Worm (Caenorhabditis elegans) whole organism, L1 larva: ENCODE measurements around the gene ssr-2.

Source experiments
- C16A3.4 ChIP-seq: fragments of 150-350 bp; optimal IDR thresholded peaks from 2 replicates; lab custom pipeline; 2014; ENCODE audit warnings: missing biosample characterization, missing genetic modification characterization
- Y116A8C.19 ChIP-seq: sonication (generic microtip); optimal IDR thresholded peaks from 2 replicates; lab custom pipeline; 2016; ENCODE audit warnings: missing compliant biosample characterization, missing genetic modification characterization, borderline replicate concordance
- aha-1 ChIP-seq: fragments of 150-350 bp; optimal IDR thresholded peaks from 2 replicates; lab custom pipeline; 2014; ENCODE audit warnings: missing biosample characterization, missing genetic modification characterization
- aly-2 ChIP-seq: fragments of 150-350 bp; optimal IDR thresholded peaks from 2 replicates; lab custom pipeline; 2014; ENCODE audit warnings: missing biosample characterization, missing genetic modification characterization
- blmp-1 ChIP-seq: fragments of 150-350 bp; optimal IDR thresholded peaks from 2 replicates; lab custom pipeline; 2014; ENCODE audit warnings: missing biosample characterization, missing genetic modification characterization
- ceh-63 ChIP-seq: fragments of 200-800 bp; sonication (Bioruptor generic); optimal IDR thresholded peaks from 2 replicates; lab custom pipeline; 2018; ENCODE audit warnings: mild to moderate bottlenecking, missing genetic modification characterization, missing compliant biosample characterization
- ceh-88 ChIP-seq: fragments of 200-800 bp; sonication (Bioruptor generic); IDR thresholded peaks from 2 replicates; pipeline ENCODE4 v1.3.6; 2022; ENCODE audit warnings: missing genetic modification characterization, missing compliant biosample characterization
- ceh-90 ChIP-seq: sonication (generic microtip); optimal IDR thresholded peaks from 2 replicates; lab custom pipeline; 2016; ENCODE audit warnings: missing genetic modification characterization, missing compliant biosample characterization
- ces-1 ChIP-seq: fragments of 150-350 bp; optimal IDR thresholded peaks from 2 replicates; lab custom pipeline; 2014; ENCODE audit warnings: missing biosample characterization, missing genetic modification reagents, missing genetic modification characterization
- dpl-1 ChIP-seq, 3 experiments: fragments of 150-350 bp in 2 of 3; sonication (generic microtip) in 1 of 3; optimal IDR thresholded peaks; 2 replicates each; lab custom pipeline; 2014 to 2017; ENCODE audit warnings: missing biosample characterization in 3 of 3, missing genetic modification characterization in 3 of 3, missing genetic modification reagents in 3 of 3
- efl-1 ChIP-seq, 4 experiments: fragments of 150-350 bp; optimal IDR thresholded peaks in 3 of 4; peaks in 1 of 4; 1 replicate in 1 of 4; 2 replicates in 3 of 4; lab custom pipeline; 2014; ENCODE audit warnings: missing biosample characterization in 2 of 4, missing genetic modification characterization in 2 of 4, missing genetic modification reagents in 2 of 4
- efl-3 ChIP-seq: fragments of 200-800 bp; sonication (Bioruptor generic); optimal IDR thresholded peaks from 2 replicates; lab custom pipeline; 2018; ENCODE audit warnings: mild to moderate bottlenecking, missing genetic modification characterization, missing compliant biosample characterization
- egl-27 ChIP-seq, 2 experiments: fragments of 150-350 bp in 1 of 2; sonication (generic microtip); optimal IDR thresholded peaks; 3 replicates each; lab custom pipeline; 2017 to 2018; ENCODE audit warnings: missing biosample characterization in 2 of 2, missing genetic modification characterization in 2 of 2, missing genetic modification reagents in 2 of 2
- elt-2 ChIP-seq: sonication (generic microtip); optimal IDR thresholded peaks from 2 replicates; lab custom pipeline; 2016; ENCODE audit warnings: missing genetic modification characterization, mild to moderate bottlenecking, inconsistent platforms, missing compliant biosample characterization, missing genetic modification reagents
- elt-3 ChIP-seq, 6 experiments: fragments of 150-350 bp in 1 of 6; sonication (generic microtip); optimal IDR thresholded peaks; 2 replicates each; lab custom pipeline; 2017 to 2018; ENCODE audit warnings: missing biosample characterization in 6 of 6, missing genetic modification characterization in 6 of 6, inconsistent platforms in 1 of 6
- fkh-4 ChIP-seq: sonication (generic microtip); optimal IDR thresholded peaks from 2 replicates; lab custom pipeline; 2016; ENCODE audit warnings: missing compliant biosample characterization, missing genetic modification characterization, borderline replicate concordance
- fos-1 ChIP-seq: fragments of 150-350 bp; optimal IDR thresholded peaks from 2 replicates; lab custom pipeline; 2014; ENCODE audit warnings: missing biosample characterization, missing genetic modification characterization
- hpl-2 ChIP-seq: fragments of 150-350 bp; optimal IDR thresholded peaks from 2 replicates; lab custom pipeline; 2014; ENCODE audit warnings: missing biosample characterization, missing genetic modification reagents, missing genetic modification characterization
- irx-1 ChIP-seq: sonication (generic microtip); optimal IDR thresholded peaks from 2 replicates; lab custom pipeline; 2016; ENCODE audit warnings: missing genetic modification characterization, missing compliant biosample characterization
- jun-1 ChIP-seq: fragments of 150-350 bp; optimal IDR thresholded peaks from 2 replicates; lab custom pipeline; 2014; ENCODE audit warnings: missing biosample characterization, missing genetic modification reagents, missing genetic modification characterization
- lin-14 ChIP-seq: fragments of 200-800 bp; sonication (Bioruptor generic); optimal IDR thresholded peaks from 2 replicates; lab custom pipeline; 2018; ENCODE audit warnings: mild to moderate bottlenecking, missing genetic modification characterization, moderate library complexity, missing compliant biosample characterization
- lin-15B ChIP-seq: fragments of 150-350 bp; sonication (generic microtip); optimal IDR thresholded peaks from 3 replicates; lab custom pipeline; 2014; ENCODE audit warnings: missing biosample characterization, missing genetic modification characterization
- lin-39 ChIP-seq: fragments of 150-350 bp; optimal IDR thresholded peaks from 2 replicates; lab custom pipeline; 2014; ENCODE audit warnings: missing biosample characterization, missing genetic modification reagents, missing genetic modification characterization
- mdl-1 ChIP-seq, 2 experiments: fragments of 150-350 bp; optimal IDR thresholded peaks; 2 replicates each; lab custom pipeline; 2014 to 2017; ENCODE audit warnings: missing biosample characterization in 2 of 2, missing genetic modification characterization in 2 of 2, inconsistent platforms in 1 of 2
- mep-1 ChIP-seq: fragments of 150-350 bp; optimal IDR thresholded peaks from 2 replicates; lab custom pipeline; 2014; ENCODE audit warnings: missing biosample characterization, missing genetic modification characterization
- nhr-47 ChIP-seq: sonication (generic microtip); optimal IDR thresholded peaks from 2 replicates; lab custom pipeline; 2016; ENCODE audit warnings: mild to moderate bottlenecking, missing genetic modification characterization, moderate library complexity, missing compliant biosample characterization
- nhr-71 ChIP-seq: sonication (generic microtip); optimal IDR thresholded peaks from 2 replicates; lab custom pipeline; 2016; ENCODE audit warnings: mild to moderate bottlenecking, missing genetic modification characterization, moderate library complexity, missing compliant biosample characterization
- nhr-76 ChIP-seq: sonication (generic microtip); optimal IDR thresholded peaks from 2 replicates; lab custom pipeline; 2017; ENCODE audit warnings: missing biosample characterization, missing genetic modification characterization
- nhr-85 ChIP-seq: sonication (generic microtip); peaks from one replicate; lab custom pipeline; 2016; ENCODE audit warnings: missing genetic modification characterization, inconsistent platforms, missing compliant biosample characterization
- nhr-90 ChIP-seq: sonication (generic microtip); optimal IDR thresholded peaks from 2 replicates; lab custom pipeline; 2016; ENCODE audit warnings: mild to moderate bottlenecking, missing genetic modification characterization, missing compliant biosample characterization; ENCODE audit not compliant: poor library complexity
- pax-3 ChIP-seq: fragments of 200-800 bp; sonication (Bioruptor generic); optimal IDR thresholded peaks from 2 replicates; lab custom pipeline; 2018; ENCODE audit warnings: mild to moderate bottlenecking, missing genetic modification characterization, moderate library complexity, missing compliant biosample characterization
- skn-1 ChIP-seq: fragments of 150-350 bp; optimal IDR thresholded peaks from 2 replicates; lab custom pipeline; 2014; ENCODE audit warnings: missing biosample characterization, missing genetic modification characterization
- snpc-4 ChIP-seq: fragments of 150-350 bp; optimal IDR thresholded peaks from 2 replicates; lab custom pipeline; 2014; ENCODE audit warnings: missing biosample characterization, missing genetic modification characterization
- sox-4 ChIP-seq: sonication (generic microtip); optimal IDR thresholded peaks from 2 replicates; lab custom pipeline; 2016; ENCODE audit warnings: missing genetic modification characterization, missing compliant biosample characterization
- tbx-2 ChIP-seq: sonication (generic microtip); optimal IDR thresholded peaks from 2 replicates; lab custom pipeline; 2016; ENCODE audit warnings: missing genetic modification characterization, missing compliant biosample characterization
- tlp-1 ChIP-seq: fragments of 150-350 bp; optimal IDR thresholded peaks from 2 replicates; lab custom pipeline; 2014; ENCODE audit warnings: missing biosample characterization, missing genetic modification characterization
- unc-130 ChIP-seq: fragments of 150-350 bp; optimal IDR thresholded peaks from 2 replicates; lab custom pipeline; 2017; ENCODE audit warnings: missing biosample characterization, missing genetic modification characterization, inconsistent platforms
- vab-15 ChIP-seq: sonication (generic microtip); optimal IDR thresholded peaks from 2 replicates; lab custom pipeline; 2017; ENCODE audit warnings: missing genotype, mild to moderate bottlenecking, missing genetic modification characterization, missing compliant biosample characterization
- zag-1 ChIP-seq: fragments of 150-350 bp; optimal IDR thresholded peaks from 2 replicates; lab custom pipeline; 2014; ENCODE audit warnings: missing biosample characterization, missing genetic modification characterization
- ztf-11 ChIP-seq, 2 experiments: sonication (generic microtip); optimal IDR thresholded peaks; 2 replicates each; lab custom pipeline; 2016 to 2017; ENCODE audit warnings: missing genetic modification characterization in 2 of 2, missing biosample characterization in 1 of 2, missing compliant biosample characterization in 1 of 2
- ztf-4 ChIP-seq: fragments of 150-350 bp; optimal IDR thresholded peaks from 2 replicates; lab custom pipeline; 2014; ENCODE audit warnings: missing biosample characterization, missing genetic modification characterization

The ssr-2 gene

ce11 chrX:2802562-2803165, 24.9 kb downstream of the ssr-2 start, which contains the start of gene C14A11.2 (continued):
- TF ChIP-seq nhr-47 (tag; lab: Kevin White, UChicago) (peak; percentile 63), irx-1 (tag; lab: Kevin White, UChicago) (peak; percentile 63), ceh-88 (no peak), unc-130 (tag; lab: Kevin White, UChicago) (peak; percentile 33), aha-1 (tag; lab: Kevin White, UChicago) (no peak), nhr-71 (tag; lab: Kevin White, UChicago) (peak; percentile 79), tlp-1 (tag; lab: Kevin White, UChicago) (no peak), vab-15 (tag; lab: Kevin White, UChicago) (peak; percentile 63), nhr-90 (tag; lab: Kevin White, UChicago) (peak; percentile 50), ceh-90 (tag; lab: Kevin White, UChicago) (no peak), lin-15B (tag; lab: Kevin White, UChicago) (no peak), ztf-11 (tag; optimal IDR thresholded peaks at IDR 0.05; lab: Kevin White, UChicago) (no peak), mep-1 (tag; lab: Kevin White, UChicago) (peak; percentile 43)

ce11 chrX:2795054-2795453, 32.5 kb downstream of the ssr-2 start:
- TF ChIP-seq Y116A8C.19 (tag; lab: Kevin White, UChicago) (no peak), lin-39 (tag; lab: Kevin White, UChicago) (no peak), lin-14 (peak; percentile 8), blmp-1 (tag; lab: Kevin White, UChicago) (peak; percentile 92)

DNA sequence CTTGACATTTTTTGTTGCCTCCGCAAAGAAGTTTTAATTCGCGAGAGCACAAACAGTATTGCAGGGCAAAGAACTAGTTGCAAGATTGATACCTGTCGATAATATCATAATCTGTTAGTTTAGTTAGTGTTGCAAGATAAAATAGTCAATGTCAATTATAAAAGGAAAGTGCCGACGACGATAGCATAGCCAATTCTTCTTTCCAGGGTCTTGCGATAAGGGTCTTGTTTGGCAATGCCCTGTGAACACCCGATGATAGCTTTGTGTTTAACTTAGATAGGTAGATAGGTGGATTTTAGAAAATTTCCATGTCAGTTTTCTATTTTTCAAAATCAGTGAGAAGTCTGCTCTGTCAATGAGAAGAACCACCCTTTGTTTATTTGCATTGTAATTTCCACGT, 33.2 kb downstream of the ssr-2 start:
- TF ChIP-seq C16A3.4 (tag; lab: Kevin White, UChicago), result no peak
- TF ChIP-seq skn-1 (tag; lab: Kevin White, UChicago), result no peak
- no peak for TF ChIP-seq tbx-2 (tag; lab: Kevin White, UChicago)
- peak; percentile 53 for TF ChIP-seq nhr-85
- TF ChIP-seq, all 84 proteins: peak for 1

ce11 chrX:2793527-2793926, 34.0 kb downstream of the ssr-2 start:
- TF ChIP-seq zag-1 (tag; lab: Kevin White, UChicago) (no peak), mdl-1 (tag; optimal IDR thresholded peaks at IDR 0.05; lab: Kevin White, UChicago) (no peak), nhr-76 (tag; lab: Kevin White, UChicago) (no peak), elt-3 (tag; optimal IDR thresholded peaks at IDR 0.05; lab: Kevin White, UChicago) (no peak), ztf-4 (tag; lab: Kevin White, UChicago) (no peak), fos-1 (tag; lab: Kevin White, UChicago) (no peak), efl-3 (GFP tag; lab: Kevin White, UChicago) (no peak), hpl-2 (GFP tag; lab: Kevin White, UChicago) (no peak), jun-1 (tag; lab: Kevin White, UChicago) (no peak), nhr-85 (peak; percentile 53), sox-4 (no peak), dpl-1 (GFP tag; optimal IDR thresholded peaks at IDR 0.05; lab: Kevin White, UChicago) (no peak), egl-27 (tag; optimal IDR thresholded peaks at IDR 0.05; lab: Kevin White, UChicago) (no peak), aly-2 (tag; lab: Kevin White, UChicago) (no peak), vab-15 (tag; lab: Kevin White, UChicago) (no peak), snpc-4 (tag; lab: Kevin White, UChicago) (no peak), pax-3 (tag; lab: Kevin White, UChicago) (no peak), ces-1 (no peak), lin-14 (peak; percentile 10), lin-15B (tag; lab: Kevin White, UChicago) (no peak), elt-2 (tag; lab: Kevin White, UChicago) (no peak), ceh-63 (GFP tag; lab: Kevin White, UChicago) (no peak), efl-1 (optimal IDR thresholded peaks at IDR 0.05; lab: Kevin White, UChicago) (no peak), efl-1 (GFP tag; optimal IDR thresholded peaks at IDR 0.05 in 1 of 2; lab: Kevin White, UChicago) (peak in 1 of 2 experiments; percentile 90), fkh-4 (tag; lab: Kevin White, UChicago) (no peak)
- TF ChIP-seq, all 84 proteins: peak for 3
